Worm (Caenorhabditis elegans): ENCODE data around the gene srh-17.
A peak's percentile ranks its signal among the peaks of the same experiment; 100 is the strongest.

The srh-17 gene

DNA sequence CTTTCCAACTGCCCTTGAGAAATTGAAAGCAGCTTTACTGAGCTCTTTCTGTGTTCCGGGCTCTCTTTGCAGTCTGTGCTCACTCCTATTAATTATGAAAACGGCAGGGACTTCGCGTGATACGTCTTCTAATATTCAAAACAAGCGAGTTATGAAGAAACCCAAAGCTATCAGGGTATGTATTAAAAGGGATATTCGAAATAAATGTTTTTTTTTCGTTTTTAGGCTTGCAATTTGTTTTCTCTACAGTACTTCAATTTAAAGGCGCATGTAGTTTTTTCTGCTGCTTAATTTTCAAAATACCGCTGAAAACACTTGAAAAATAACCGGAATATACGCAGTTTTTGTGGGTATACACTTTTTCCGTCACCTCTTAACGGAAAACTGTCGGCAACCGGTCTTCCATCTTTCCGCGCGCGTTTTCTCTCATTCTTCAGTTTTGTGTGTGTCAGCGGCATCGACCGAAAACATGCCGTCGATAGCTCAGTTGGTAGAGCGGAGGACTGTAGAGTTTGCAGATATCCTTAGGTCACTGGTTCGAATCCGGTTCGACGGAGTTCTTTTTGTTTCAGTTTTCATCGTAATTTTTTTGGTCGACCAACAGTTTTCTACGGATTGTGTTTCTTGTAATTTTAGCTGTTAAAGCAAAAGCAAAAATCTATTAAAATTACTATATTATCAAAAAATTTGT, 28.1 kb downstream of the srh-17 start, which contains the start of gene gasr-8 (continued):
- TF ChIP-seq zfh-2 (GFP tag; conservative IDR thresholded peaks at IDR 0.05) = no peak
- TF ChIP-seq F23B12.7 (tag; optimal IDR thresholded peaks at IDR 0.05; ENCODE audit: insufficient read depth) = peak; percentile 48
- TF ChIP-seq T07F8.4 (tag; optimal IDR thresholded peaks at IDR 0.05) = no peak
- no peak for TF ChIP-seq aptf-2 (GFP tag; conservative IDR thresholded peaks at IDR 0.05)
- TF ChIP-seq mes-4 (tag; optimal IDR thresholded peaks at IDR 0.05) = no peak
- no peak for TF ChIP-seq lin-35 (GFP tag; optimal IDR thresholded peaks at IDR 0.05)
- TF ChIP-seq ztf-22 (GFP tag; optimal IDR thresholded peaks at IDR 0.05) = no peak
- no peak for TF ChIP-seq tbx-9 (tag; optimal IDR thresholded peaks at IDR 0.05; ENCODE audit: borderline replicate concordance)
- TF ChIP-seq dpl-1 (GFP tag; optimal IDR thresholded peaks at IDR 0.05) = no peak
- no peak for TF ChIP-seq Y53F4B.3 (GFP tag; IDR thresholded peaks at IDR 0.05)
- peak; percentile 45 for TF ChIP-seq ZK185.1 (tag; optimal IDR thresholded peaks at IDR 0.05; ENCODE audit: poor library complexity, severe bottlenecking)
- TF ChIP-seq F33H1.4 (GFP tag; IDR thresholded peaks at IDR 0.05) = peak; percentile 8; the same call in 1 of the 2 replicates
- TF ChIP-seq madf-10 (tag; optimal IDR thresholded peaks at IDR 0.05) = peak; percentile 28
- no peak for TF ChIP-seq snpc-4 (GFP tag; optimal IDR thresholded peaks at IDR 0.05)
- TF ChIP-seq snpc-4 (tag; optimal IDR thresholded peaks at IDR 0.05) = peak in 2 of 4 experiments; percentile 27 to 34
- no peak for TF ChIP-seq ztf-6 (GFP tag; IDR thresholded peaks at IDR 0.05)
- no peak for TF ChIP-seq nhr-80 (tag; optimal IDR thresholded peaks at IDR 0.05)
- no peak for TF ChIP-seq fkh-3 (tag; optimal IDR thresholded peaks at IDR 0.05)
- peak; percentile 90 for TF ChIP-seq tbp1 (GFP tag; optimal IDR thresholded peaks at IDR 0.05)
- TF ChIP-seq nfya-1 (tag; optimal IDR thresholded peaks at IDR 0.05; ENCODE audit: borderline replicate concordance, insufficient read depth) = no peak
- TF ChIP-seq mcd-1 (GFP tag; IDR thresholded peaks at IDR 0.05) = peak; percentile 15; the same call in 1 of the 2 replicates
- no peak for TF ChIP-seq lag-1 (GFP tag; IDR thresholded peaks at IDR 0.05)
- TF ChIP-seq lir-1 (GFP tag; conservative IDR thresholded peaks at IDR 0.05) = no peak
- no peak for TF ChIP-seq gei-17 (GFP tag; optimal IDR thresholded peaks at IDR 0.05)
- no peak for TF ChIP-seq cebp-2 (GFP tag; IDR thresholded peaks at IDR 0.05)
- no peak for TF ChIP-seq ceh-100 (GFP tag; IDR thresholded peaks at IDR 0.05)
- no peak for TF ChIP-seq ama-1 (optimal IDR thresholded peaks at IDR 0.05)
- peak in 1 of 2 experiments; percentile 51 for TF ChIP-seq ama-1 (GFP tag; optimal IDR thresholded peaks at IDR 0.05)
- no peak for TF ChIP-seq B0019.2 (GFP tag; conservative IDR thresholded peaks at IDR 0.05)
- no peak for TF ChIP-seq snpc-1.3 (tag; optimal IDR thresholded peaks at IDR 0.05; ENCODE audit: insufficient read depth)
- TF ChIP-seq hrde-1 (tag; optimal IDR thresholded peaks at IDR 0.05; ENCODE audit: borderline replicate concordance) = no peak
- peak; percentile 73 for TF ChIP-seq hsf-1 (GFP tag; IDR thresholded peaks at IDR 0.05)
- TF ChIP-seq zim-3 (tag; optimal IDR thresholded peaks at IDR 0.05) = no peak

DNA sequence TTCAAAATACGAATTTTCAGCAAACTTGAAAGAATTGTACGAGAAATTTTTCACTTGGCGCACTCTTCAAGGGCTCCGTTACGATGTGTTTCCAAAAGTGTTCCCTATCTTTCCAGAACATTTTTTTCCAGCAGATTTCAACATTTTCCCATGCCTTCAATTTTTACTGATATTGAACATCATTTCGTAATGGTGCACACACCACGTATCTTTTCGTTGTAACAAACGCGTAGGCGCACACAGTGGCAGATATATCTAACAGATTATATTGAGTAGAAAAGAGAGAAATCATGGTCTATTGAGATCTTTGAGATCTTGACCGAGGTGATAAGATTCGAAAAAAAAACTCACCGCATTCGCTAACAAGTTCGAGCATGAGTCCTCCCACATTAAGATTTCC, 34.6 kb downstream of the srh-17 start:
- TF ChIP-seq snpc-4 (GFP tag; optimal IDR thresholded peaks at IDR 0.05) = no peak
- TF ChIP-seq snpc-4 (tag; optimal IDR thresholded peaks at IDR 0.05) = no peak
- no peak for TF ChIP-seq cebp-1 (GFP tag; IDR thresholded peaks at IDR 0.05)
- peak; percentile 57 for TF ChIP-seq cebp-1 (tag; optimal IDR thresholded peaks at IDR 0.05)
- no peak for TF ChIP-seq akir-1 (GFP tag; optimal IDR thresholded peaks at IDR 0.05)
- no peak for TF ChIP-seq madf-10 (tag; optimal IDR thresholded peaks at IDR 0.05)
